Worm (Caenorhabditis elegans) whole organism, L3 larva: Measurements from ENCODE around the gene srv-1.

Experiments used
- R02D3.7 ChIP-seq: fragments of 150-350 bp; optimal IDR thresholded peaks from 2 replicates; lab custom pipeline; 2014; ENCODE audit warnings: missing biosample characterization, missing genetic modification characterization
- ZK546.5 ChIP-seq: sonication (generic microtip); optimal IDR thresholded peaks from 2 replicates; lab custom pipeline; 2017; ENCODE audit warnings: missing biosample characterization, missing genetic modification characterization
- aly-2 ChIP-seq: fragments of 150-350 bp; optimal IDR thresholded peaks from 2 replicates; lab custom pipeline; 2014; ENCODE audit warnings: missing biosample characterization, missing genetic modification characterization
- ama-1 ChIP-seq: fragments of 150-350 bp; optimal IDR thresholded peaks from 2 replicates; lab custom pipeline; 2018
- ceh-16 ChIP-seq: sonication (generic microtip); optimal IDR thresholded peaks from 2 replicates; lab custom pipeline; 2017; ENCODE audit warnings: missing biosample characterization, missing genetic modification characterization
- ceh-28 ChIP-seq: fragments of 150-350 bp; optimal IDR thresholded peaks from 2 replicates; lab custom pipeline; 2014; ENCODE audit warnings: missing biosample characterization, missing genetic modification reagents, missing genetic modification characterization
- ceh-82 ChIP-seq: fragments of 150-350 bp; optimal IDR thresholded peaks from 2 replicates; lab custom pipeline; 2014; ENCODE audit warnings: missing biosample characterization, missing genetic modification characterization
- ceh-9 ChIP-seq: sonication (generic microtip); optimal IDR thresholded peaks from 2 replicates; lab custom pipeline; 2018; ENCODE audit warnings: missing biosample characterization, missing genetic modification characterization
- daf-12 ChIP-seq: fragments of 150-350 bp; optimal IDR thresholded peaks from 2 replicates; lab custom pipeline; 2014; ENCODE audit warnings: missing biosample characterization, missing genetic modification reagents, missing genetic modification characterization
- egl-27 ChIP-seq: sonication (generic microtip); optimal IDR thresholded peaks from 4 replicates; lab custom pipeline; 2017; ENCODE audit warnings: missing biosample characterization, missing genetic modification reagents, missing genetic modification characterization
- egl-5 ChIP-seq: fragments of 150-350 bp; optimal IDR thresholded peaks from 2 replicates; lab custom pipeline; 2017; ENCODE audit warnings: missing biosample characterization, missing genetic modification reagents, missing genetic modification characterization, inconsistent platforms
- elt-1 ChIP-seq: fragments of 150-350 bp; optimal IDR thresholded peaks from 2 replicates; lab custom pipeline; 2014; ENCODE audit warnings: missing biosample characterization, missing genetic modification characterization
- elt-2 ChIP-seq: sonication (generic microtip); optimal IDR thresholded peaks from 2 replicates; lab custom pipeline; 2016; ENCODE audit warnings: missing genetic modification reagents, mild to moderate bottlenecking, missing genetic modification characterization, missing compliant biosample characterization
- elt-3 ChIP-seq, 3 experiments: fragments of 150-350 bp in 1 of 3; sonication (generic microtip) in 2 of 3; optimal IDR thresholded peaks; 2 replicates in 2 of 3; 4 replicates in 1 of 3; lab custom pipeline; 2014 to 2017; ENCODE audit warnings: missing biosample characterization in 3 of 3, missing genetic modification characterization in 3 of 3
- eor-1 ChIP-seq, 2 experiments: fragments of 150-350 bp; optimal IDR thresholded peaks; 2 replicates each; lab custom pipeline; 2014 to 2018; ENCODE audit warnings: missing biosample characterization in 2 of 2, missing genetic modification characterization in 2 of 2
- fkh-10 ChIP-seq: sonication (generic microtip); optimal IDR thresholded peaks from 2 replicates; lab custom pipeline; 2017; ENCODE audit warnings: missing biosample characterization, missing genetic modification reagents, missing genetic modification characterization
- fkh-2 ChIP-seq: fragments of 150-350 bp; optimal IDR thresholded peaks from 2 replicates; lab custom pipeline; 2014; ENCODE audit warnings: missing biosample characterization, missing genetic modification reagents, missing genetic modification characterization
- fos-1 ChIP-seq: fragments of 150-350 bp; optimal IDR thresholded peaks from 2 replicates; lab custom pipeline; 2014; ENCODE audit warnings: missing biosample characterization, missing genetic modification characterization
- hmg-11 ChIP-seq: sonication (generic microtip); optimal IDR thresholded peaks from 2 replicates; lab custom pipeline; 2016; ENCODE audit warnings: missing genetic modification characterization, missing compliant biosample characterization
- jun-1 ChIP-seq: fragments of 150-350 bp; optimal IDR thresholded peaks from 2 replicates; lab custom pipeline; 2014; ENCODE audit warnings: missing biosample characterization, missing genetic modification reagents, missing genetic modification characterization
- lin-15B ChIP-seq: fragments of 150-350 bp; optimal IDR thresholded peaks from 2 replicates; lab custom pipeline; 2014; ENCODE audit warnings: missing biosample characterization, missing genetic modification characterization
- lsy-12 ChIP-seq: sonication (generic microtip); optimal IDR thresholded peaks from 2 replicates; lab custom pipeline; 2016; ENCODE audit warnings: mild to moderate bottlenecking, missing genetic modification characterization, missing compliant biosample characterization
- mml-1 ChIP-seq: fragments of 150-350 bp; sonication (generic microtip); optimal IDR thresholded peaks from 3 replicates; lab custom pipeline; 2014; ENCODE audit warnings: missing biosample characterization, missing genetic modification characterization
- nfya-1 ChIP-seq: sonication (generic microtip); optimal IDR thresholded peaks from 2 replicates; lab custom pipeline; 2017; ENCODE audit warnings: missing genetic modification characterization, mild to moderate bottlenecking, missing compliant biosample characterization, antibody characterized with exemption, moderate library complexity; ENCODE audit not compliant: insufficient read depth
- nhr-11 ChIP-seq: fragments of 150-350 bp; optimal IDR thresholded peaks from 2 replicates; lab custom pipeline; 2014; ENCODE audit warnings: missing biosample characterization, missing genetic modification characterization
- nhr-12 ChIP-seq: fragments of 150-350 bp; optimal IDR thresholded peaks from 2 replicates; lab custom pipeline; 2014; ENCODE audit warnings: missing biosample characterization, missing genetic modification characterization
- nhr-23 ChIP-seq: fragments of 150-350 bp; optimal IDR thresholded peaks from 2 replicates; lab custom pipeline; 2014; ENCODE audit warnings: missing biosample characterization, missing genetic modification reagents, missing genetic modification characterization
- nhr-237 ChIP-seq: fragments of 150-350 bp; optimal IDR thresholded peaks from 2 replicates; lab custom pipeline; 2014; ENCODE audit warnings: missing biosample characterization, missing genetic modification characterization
- nhr-25 ChIP-seq: sonication (generic microtip); optimal IDR thresholded peaks from 2 replicates; lab custom pipeline; 2017; ENCODE audit warnings: missing biosample characterization, missing genetic modification characterization
- nhr-28 ChIP-seq: fragments of 150-350 bp; optimal IDR thresholded peaks from 2 replicates; lab custom pipeline; 2014; ENCODE audit warnings: missing biosample characterization, missing genetic modification characterization
- nhr-43 ChIP-seq: sonication (generic microtip); optimal IDR thresholded peaks from 2 replicates; lab custom pipeline; 2016; ENCODE audit warnings: mild to moderate bottlenecking, missing genetic modification characterization, missing compliant biosample characterization; ENCODE audit not compliant: poor library complexity, severe bottlenecking
- nhr-67 ChIP-seq: fragments of 150-350 bp; optimal IDR thresholded peaks from 2 replicates; lab custom pipeline; 2014; ENCODE audit warnings: missing biosample characterization, missing genetic modification characterization
- nhr-76 ChIP-seq: fragments of 150-350 bp; sonication (generic microtip); optimal IDR thresholded peaks from 5 replicates; lab custom pipeline; 2014; ENCODE audit warnings: missing biosample characterization, missing genetic modification characterization
- nhr-77 ChIP-seq: fragments of 150-350 bp; optimal IDR thresholded peaks from 2 replicates; lab custom pipeline; 2014; ENCODE audit warnings: missing biosample characterization, missing genetic modification characterization
- pha-4 ChIP-seq: fragments of 150-350 bp; optimal IDR thresholded peaks from 2 replicates; lab custom pipeline; 2014; ENCODE audit warnings: missing biosample characterization, missing genetic modification reagents, missing genetic modification characterization
- pqm-1 ChIP-seq: fragments of 150-350 bp; optimal IDR thresholded peaks from 2 replicates; lab custom pipeline; 2017; ENCODE audit warnings: missing biosample characterization, missing genetic modification characterization, inconsistent platforms
- sea-2 ChIP-seq: fragments of 150-350 bp; sonication (generic microtip); optimal IDR thresholded peaks from 4 replicates; lab custom pipeline; 2014; ENCODE audit warnings: missing biosample characterization, missing genetic modification reagents, missing genetic modification characterization
- skn-1 ChIP-seq: fragments of 150-350 bp; optimal IDR thresholded peaks from 2 replicates; lab custom pipeline; 2014; ENCODE audit warnings: missing biosample characterization, missing genetic modification characterization
- snpc-4 ChIP-seq: fragments of 150-350 bp; optimal IDR thresholded peaks from 2 replicates; lab custom pipeline; 2014; ENCODE audit warnings: missing biosample characterization, missing genetic modification characterization
- tbx-2 ChIP-seq: sonication (generic microtip); optimal IDR thresholded peaks from 2 replicates; lab custom pipeline; 2016; ENCODE audit warnings: mild to moderate bottlenecking, missing genetic modification characterization, missing compliant biosample characterization
- unc-39 ChIP-seq: sonication (generic microtip); optimal IDR thresholded peaks from 4 replicates; lab custom pipeline; 2017; ENCODE audit warnings: missing biosample characterization, missing genetic modification characterization
- unc-62 ChIP-seq: fragments of 150-350 bp; sonication (generic microtip); optimal IDR thresholded peaks from 4 replicates; lab custom pipeline; 2014; ENCODE audit warnings: missing biosample characterization, missing genetic modification reagents, missing genetic modification characterization
- zag-1 ChIP-seq: fragments of 150-350 bp; optimal IDR thresholded peaks from 2 replicates; lab custom pipeline; 2014; ENCODE audit warnings: missing biosample characterization, missing genetic modification characterization
- ztf-11 ChIP-seq: fragments of 150-350 bp; optimal IDR thresholded peaks from 2 replicates; lab custom pipeline; 2014; ENCODE audit warnings: missing biosample characterization, missing genetic modification characterization
- ztf-4 ChIP-seq: fragments of 150-350 bp; optimal IDR thresholded peaks from 2 replicates; lab custom pipeline; 2014; ENCODE audit warnings: missing biosample characterization, missing genetic modification characterization

Gene srv-1

ce11 chrIII:6895166-6895565 lies 45.0 kb downstream of the srv-1 start:
- TF ChIP-seq ama-1, result peak; percentile 31
- peak; percentile 19 for TF ChIP-seq unc-62 (GFP tag; lab: Kevin White, UChicago)
- TF ChIP-seq lin-15B, result peak; percentile 30
- no peak for TF ChIP-seq snpc-4 (tag; lab: Kevin White, UChicago)
- TF ChIP-seq ztf-11 (tag; lab: Kevin White, UChicago), result no peak
- TF ChIP-seq eor-1 (tag; optimal IDR thresholded peaks at IDR 0.05; lab: Kevin White, UChicago), result no peak
- no peak for TF ChIP-seq egl-5
- TF ChIP-seq nfya-1, result peak; percentile 71
- TF ChIP-seq tbx-2 (tag; lab: Kevin White, UChicago), result no peak
- TF ChIP-seq fkh-2 (tag; lab: Kevin White, UChicago), result no peak
- TF ChIP-seq elt-2, result peak; percentile 83
- no peak for TF ChIP-seq nhr-11 (tag; lab: Kevin White, UChicago)
- TF ChIP-seq nhr-43 (tag; lab: Kevin White, UChicago), result peak; percentile 64
- no peak for TF ChIP-seq hmg-11
- no peak for TF ChIP-seq ceh-9 (tag; lab: Kevin White, UChicago)
- TF ChIP-seq ZK546.5 (tag; lab: Kevin White, UChicago), result no peak
- peak; percentile 41 to 84 (median 77) for TF ChIP-seq elt-3 (tag; optimal IDR thresholded peaks at IDR 0.05; lab: Kevin White, UChicago)
- TF ChIP-seq ceh-16 (tag; lab: Kevin White, UChicago), result no peak
- TF ChIP-seq unc-39 (tag; lab: Kevin White, UChicago), result no peak
- no peak for TF ChIP-seq fos-1
- TF ChIP-seq nhr-77 (tag; lab: Kevin White, UChicago), result no peak
- no peak for TF ChIP-seq sea-2
- TF ChIP-seq nhr-237 (tag; lab: Kevin White, UChicago), result no peak
- TF ChIP-seq ztf-4 (tag; lab: Kevin White, UChicago), result no peak
- no peak for TF ChIP-seq elt-1 (tag; lab: Kevin White, UChicago)
- TF ChIP-seq zag-1 (tag; lab: Kevin White, UChicago), result no peak
- TF ChIP-seq nhr-25 (tag; lab: Kevin White, UChicago), result peak; percentile 13
- no peak for TF ChIP-seq lsy-12 (tag; lab: Kevin White, UChicago)
- TF ChIP-seq nhr-76, result peak; percentile 19
- peak; percentile 84 for TF ChIP-seq nhr-23 (tag; lab: Kevin White, UChicago)
- peak; percentile 57 for TF ChIP-seq R02D3.7
- no peak for TF ChIP-seq nhr-28 (tag; lab: Kevin White, UChicago)
- no peak for TF ChIP-seq nhr-12
- TF ChIP-seq ceh-28, result peak; percentile 53
- peak; percentile 79 for TF ChIP-seq pqm-1
- no peak for TF ChIP-seq fkh-10 (GFP tag; lab: Kevin White, UChicago)
- TF ChIP-seq mml-1 (tag; lab: Kevin White, UChicago), result peak; percentile 28
- TF ChIP-seq jun-1, result no peak
- peak; percentile 56 for TF ChIP-seq egl-27 (tag; lab: Kevin White, UChicago)
- TF ChIP-seq nhr-67 (tag; lab: Kevin White, UChicago), result no peak
- TF ChIP-seq aly-2, result no peak
- no peak for TF ChIP-seq skn-1 (tag; lab: Kevin White, UChicago)
- TF ChIP-seq daf-12 (tag; lab: Kevin White, UChicago), result no peak
- TF ChIP-seq ceh-82 (tag; lab: Kevin White, UChicago), result no peak

- TF ChIP-seq pha-4 (tag; lab: Kevin White, UChicago) (peak; percentile 18), elt-1 (tag; lab: Kevin White, UChicago) (no peak)
Measured at ce11 chrIII:6895677-6896076, 45.5 kb downstream of the srv-1 start.
